Worm (Caenorhabditis elegans) whole organism, early embryonic: ENCODE results near the gene cic-1.

Source experiments
- ama-1 ChIP-seq: fragments of 150-350 bp; optimal IDR thresholded peaks from 2 replicates; lab custom pipeline; 2014
- ceh-36 ChIP-seq: sonication (generic microtip); optimal IDR thresholded peaks from 2 replicates; lab custom pipeline; 2016; ENCODE audit warnings: missing genetic modification characterization, inconsistent platforms, missing compliant biosample characterization
- ets-7 ChIP-seq: sonication (generic microtip); optimal IDR thresholded peaks from 2 replicates; lab custom pipeline; 2016; ENCODE audit warnings: missing genotype, missing genetic modification characterization, missing compliant biosample characterization
- hmbx-1 ChIP-seq: sonication (generic microtip); optimal IDR thresholded peaks from 2 replicates; lab custom pipeline; 2016; ENCODE audit warnings: mild to moderate bottlenecking, missing genetic modification characterization, missing compliant biosample characterization
- scrt-1 ChIP-seq: fragments of 200-800 bp; sonication (Bioruptor generic); IDR thresholded peaks from 2 replicates; pipeline ENCODE4 v1.3.6; 2022; ENCODE audit warnings: missing genetic modification characterization, missing compliant biosample characterization
- sea-1 ChIP-seq: fragments of 200-800 bp; sonication (Bioruptor generic); conservative IDR thresholded peaks from 2 replicates; pipeline ENCODE4 v1.3.6; 2022; ENCODE audit warnings: missing genetic modification characterization, missing compliant biosample characterization
- tbx-37 ChIP-seq: fragments of 200-800 bp; sonication (Bioruptor generic); conservative IDR thresholded peaks from 2 replicates; pipeline ENCODE4 v1.3.6; 2022; ENCODE audit warnings: missing genetic modification reagents, missing genetic modification characterization, missing compliant biosample characterization
- tra-4 ChIP-seq: sonication (generic microtip); optimal IDR thresholded peaks from 2 replicates; lab custom pipeline; 2017; ENCODE audit warnings: missing genetic modification characterization, missing compliant biosample characterization

DNA sequence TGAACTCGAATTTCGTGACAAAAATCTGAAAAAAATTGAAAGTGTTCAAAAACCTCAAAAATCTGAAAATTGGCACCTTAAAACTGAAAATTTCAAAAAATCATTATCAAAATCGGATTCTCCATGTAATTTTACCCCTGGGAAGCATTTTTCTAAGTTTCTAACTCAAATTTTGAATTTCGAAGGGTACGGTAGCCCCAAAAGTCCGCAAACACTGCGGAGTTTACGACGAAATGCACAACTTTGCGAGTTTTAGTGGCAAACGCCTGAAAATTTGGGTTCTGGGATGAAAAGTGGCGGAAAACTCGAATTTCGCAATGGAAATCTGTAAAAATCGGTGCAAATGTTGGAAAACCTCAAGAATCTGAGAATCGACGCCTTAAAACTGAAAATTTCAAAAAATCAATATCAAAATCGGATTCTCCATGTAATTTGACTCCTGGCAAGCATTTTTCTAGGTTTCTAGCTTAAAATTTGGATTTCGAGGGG, 7.3 kb downstream of the cic-1 start:
- TF ChIP-seq tra-4 (no peak), ama-1 (no peak), ets-7 (tag; lab: Kevin White, UChicago) (no peak), scrt-1 (GFP tag; lab: Robert Waterston, UW) (no peak), ceh-36 (tag; lab: Kevin White, UChicago) (no peak), sea-1 (GFP tag; lab: Robert Waterston, UW) (no peak), tbx-37 (GFP tag; lab: Robert Waterston, UW) (no peak), hmbx-1 (tag; lab: Kevin White, UChicago) (no peak)
